Worm (Caenorhabditis elegans) whole organism, young adult: ENCODE data around the gene C39E9.12.

Experiments
- B0336.3 ChIP-seq: fragments of 200-800 bp; sonication (Bioruptor generic); IDR thresholded peaks from 2 replicates; pipeline ENCODE4 v1.3.6; 2022; ENCODE audit warnings: missing genetic modification characterization, missing compliant biosample characterization
- C06A6.2 ChIP-seq: fragments of 200-800 bp; sonication (Bioruptor generic); conservative IDR thresholded peaks from 2 replicates; pipeline ENCODE4 v1.3.6; 2022; ENCODE audit warnings: missing genetic modification characterization, missing compliant biosample characterization
- C17E4.6 ChIP-seq: fragments of 200-800 bp; sonication (Bioruptor generic); IDR thresholded peaks from 2 replicates; pipeline ENCODE4 v1.3.6; 2022; ENCODE audit warnings: missing genetic modification reagents, missing genetic modification characterization, missing compliant biosample characterization
- F10E7.11 ChIP-seq: sonication (generic microtip); optimal IDR thresholded peaks from 2 replicates; lab custom pipeline; 2017; ENCODE audit warnings: mild to moderate bottlenecking, missing genetic modification characterization, moderate library complexity, missing compliant biosample characterization
- F22D6.2 ChIP-seq: sonication (generic microtip); optimal IDR thresholded peaks from 2 replicates; lab custom pipeline; 2016; ENCODE audit warnings: mild to moderate bottlenecking, missing genetic modification characterization, missing compliant biosample characterization
- F23B12.7 ChIP-seq: sonication (generic microtip); optimal IDR thresholded peaks from 2 replicates; lab custom pipeline; 2017; ENCODE audit warnings: missing genetic modification characterization, mild to moderate bottlenecking, missing compliant biosample characterization, antibody characterized with exemption, moderate library complexity; ENCODE audit not compliant: insufficient read depth
- F39B2.1 ChIP-seq: fragments of 200-800 bp; sonication (Bioruptor generic); IDR thresholded peaks from 2 replicates; pipeline ENCODE4 v1.3.6; 2022; ENCODE audit warnings: missing genetic modification reagents, missing genetic modification characterization, missing compliant biosample characterization
- F52B5.7 ChIP-seq: sonication (generic microtip); optimal IDR thresholded peaks from 2 replicates; lab custom pipeline; 2016; ENCODE audit warnings: mild to moderate bottlenecking, missing genetic modification characterization, missing compliant biosample characterization
- K11D2.4 ChIP-seq: fragments of 200-800 bp; sonication (Bioruptor generic); IDR thresholded peaks from 2 replicates; pipeline ENCODE4 v1.3.6; 2022; ENCODE audit warnings: missing genetic modification reagents, missing genetic modification characterization, missing compliant biosample characterization
- T07F8.4 ChIP-seq: sonication (generic microtip); optimal IDR thresholded peaks from 2 replicates; lab custom pipeline; 2016; ENCODE audit warnings: mild to moderate bottlenecking, missing genetic modification characterization, moderate library complexity, missing compliant biosample characterization
- Y53F4B.3 ChIP-seq: fragments of 200-800 bp; sonication (Bioruptor generic); IDR thresholded peaks from 2 replicates; pipeline ENCODE4 v1.3.6; 2022; ENCODE audit warnings: missing genetic modification reagents, missing genetic modification characterization, missing compliant biosample characterization
- Y53G8AR.9 ChIP-seq: fragments of 200-800 bp; sonication (Bioruptor generic); conservative IDR thresholded peaks from 2 replicates; pipeline ENCODE4 v1.3.6; 2022; ENCODE audit warnings: missing genetic modification reagents, missing genetic modification characterization, missing compliant biosample characterization
- Y79H2A.3 ChIP-seq: fragments of 200-800 bp; sonication (Bioruptor generic); conservative IDR thresholded peaks from 2 replicates; pipeline ENCODE4 v1.3.6; 2022; ENCODE audit warnings: missing genetic modification reagents, missing genetic modification characterization, missing compliant biosample characterization
- ama-1 ChIP-seq, 3 experiments: fragments of 150-350 bp in 1 of 3; sonication (generic microtip) in 2 of 3; optimal IDR thresholded peaks; 2 replicates each; lab custom pipeline; 2014 to 2018; ENCODE audit warnings: missing biosample characterization in 2 of 3, missing genetic modification characterization in 2 of 3, missing genetic modification reagents in 2 of 3
- attf-3 ChIP-seq: fragments of 200-800 bp; sonication (Bioruptor generic); conservative IDR thresholded peaks from 2 replicates; pipeline ENCODE4 v1.3.6; 2022; ENCODE audit warnings: missing genetic modification reagents, missing genetic modification characterization, missing compliant biosample characterization
- cebp-1 ChIP-seq, 2 experiments: fragments of 200-800 bp in 1 of 2; sonication (Bioruptor generic) in 1 of 2; sonication (generic microtip) in 1 of 2; IDR thresholded peaks in 1 of 2; optimal IDR thresholded peaks in 1 of 2; 2 replicates each; pipeline versions ENCODE4 v1.3.6 to Lab custom; 2017 to 2022; ENCODE audit warnings: missing compliant biosample characterization in 2 of 2, missing genetic modification characterization in 2 of 2, mild to moderate bottlenecking in 1 of 2, missing genetic modification reagents in 1 of 2, moderate library complexity in 1 of 2
- cebp-2 ChIP-seq: fragments of 200-800 bp; sonication (Bioruptor generic); IDR thresholded peaks from 2 replicates; pipeline ENCODE4 v1.3.6; 2022; ENCODE audit warnings: missing genetic modification characterization, missing compliant biosample characterization
- ceh-27 ChIP-seq: fragments of 200-800 bp; sonication (Bioruptor generic); optimal IDR thresholded peaks from 2 replicates; lab custom pipeline; 2018; ENCODE audit warnings: mild to moderate bottlenecking, missing genetic modification characterization, moderate library complexity, missing compliant biosample characterization
- ceh-58 ChIP-seq: fragments of 200-800 bp; sonication (Bioruptor generic); IDR thresholded peaks from 2 replicates; pipeline ENCODE4 v1.3.6; 2022; ENCODE audit warnings: missing genetic modification characterization, missing compliant biosample characterization
- egl-44 ChIP-seq: fragments of 200-800 bp; sonication (Bioruptor generic); IDR thresholded peaks from 2 replicates; pipeline ENCODE4 v1.3.6; 2022; ENCODE audit warnings: missing genetic modification reagents, missing genetic modification characterization, missing compliant biosample characterization
- gei-17 ChIP-seq: fragments of 200-800 bp; sonication (Bioruptor generic); optimal IDR thresholded peaks from 2 replicates; lab custom pipeline; 2018; ENCODE audit warnings: mild to moderate bottlenecking, missing genetic modification characterization, missing compliant biosample characterization
- hlh-12 ChIP-seq: sonication (generic microtip); optimal IDR thresholded peaks from 2 replicates; lab custom pipeline; 2016; ENCODE audit warnings: missing genetic modification characterization, missing compliant biosample characterization
- hsf-1 ChIP-seq: fragments of 200-800 bp; sonication (Bioruptor generic); IDR thresholded peaks from 2 replicates; pipeline ENCODE4 v1.3.6; 2022; ENCODE audit warnings: missing genetic modification reagents, missing genetic modification characterization, missing compliant biosample characterization
- let-607 ChIP-seq, 2 experiments: fragments of 200-800 bp in 1 of 2; sonication (Bioruptor generic) in 1 of 2; sonication (generic microtip) in 1 of 2; optimal IDR thresholded peaks; 2 replicates each; lab custom pipeline; 2016 to 2018; ENCODE audit warnings: mild to moderate bottlenecking in 2 of 2, missing compliant biosample characterization in 2 of 2, missing genetic modification characterization in 2 of 2, moderate library complexity in 2 of 2, missing genotype in 1 of 2
- lin-26 ChIP-seq: fragments of 200-800 bp; sonication (Bioruptor generic); IDR thresholded peaks from 2 replicates; pipeline ENCODE4 v1.3.6; 2022; ENCODE audit warnings: missing genetic modification reagents, missing genetic modification characterization, missing compliant biosample characterization
- lin-35 ChIP-seq, 3 experiments: fragments of 150-350 bp in 2 of 3; sonication (generic microtip) in 1 of 3; optimal IDR thresholded peaks; 2 replicates each; lab custom pipeline; 2014 to 2018; ENCODE audit warnings: missing biosample characterization in 3 of 3, missing genetic modification characterization in 3 of 3, missing genetic modification reagents in 3 of 3
- lsl-1 ChIP-seq: fragments of 200-800 bp; sonication (Bioruptor generic); optimal IDR thresholded peaks from 2 replicates; lab custom pipeline; 2018; ENCODE audit warnings: mild to moderate bottlenecking, missing genetic modification characterization, moderate library complexity, missing compliant biosample characterization
- madf-3 ChIP-seq: fragments of 200-800 bp; sonication (Bioruptor generic); IDR thresholded peaks from 2 replicates; pipeline ENCODE4 v1.3.6; 2022; ENCODE audit warnings: missing genetic modification reagents, missing genetic modification characterization, missing compliant biosample characterization
- madf-6 ChIP-seq: fragments of 200-800 bp; sonication (Bioruptor generic); IDR thresholded peaks from 2 replicates; pipeline ENCODE4 v1.3.6; 2022; ENCODE audit warnings: missing genetic modification reagents, missing genetic modification characterization, missing compliant biosample characterization
- mcd-1 ChIP-seq: fragments of 200-800 bp; sonication (Bioruptor generic); IDR thresholded peaks from 2 replicates; pipeline ENCODE4 v1.3.6; 2022; ENCODE audit warnings: missing genetic modification reagents, missing genetic modification characterization, missing compliant biosample characterization
- nfya-1 ChIP-seq: sonication (generic microtip); optimal IDR thresholded peaks from 2 replicates; lab custom pipeline; 2017; ENCODE audit warnings: antibody characterized with exemption, missing compliant biosample characterization, missing genetic modification characterization, borderline replicate concordance; ENCODE audit not compliant: insufficient read depth
- nfyb-1 ChIP-seq: fragments of 200-800 bp; sonication (Bioruptor generic); IDR thresholded peaks from 2 replicates; pipeline ENCODE4 v1.3.6; 2022; ENCODE audit warnings: missing genetic modification reagents, missing genetic modification characterization, missing compliant biosample characterization
- nhr-90 ChIP-seq: sonication (generic microtip); optimal IDR thresholded peaks from 2 replicates; lab custom pipeline; 2016; ENCODE audit warnings: missing genotype, mild to moderate bottlenecking, missing genetic modification characterization, missing compliant biosample characterization
- pbrm-1 ChIP-seq: fragments of 200-800 bp; sonication (Bioruptor generic); IDR thresholded peaks from 2 replicates; pipeline ENCODE4 v1.3.6; 2022; ENCODE audit warnings: missing genetic modification reagents, missing genetic modification characterization, missing compliant biosample characterization
- repo-1 ChIP-seq: sonication (generic microtip); optimal IDR thresholded peaks from 2 replicates; lab custom pipeline; 2017; ENCODE audit warnings: mild to moderate bottlenecking, missing genetic modification characterization, missing compliant biosample characterization
- snpc-1.3 ChIP-seq: sonication (generic microtip); optimal IDR thresholded peaks from 2 replicates; lab custom pipeline; 2017; ENCODE audit warnings: missing genetic modification characterization, mild to moderate bottlenecking, missing compliant biosample characterization, antibody characterized with exemption, moderate library complexity, missing genotype, missing genetic modification reagents; ENCODE audit not compliant: insufficient read depth
- somi-1 ChIP-seq: fragments of 200-800 bp; sonication (Bioruptor generic); optimal IDR thresholded peaks from 2 replicates; lab custom pipeline; 2018; ENCODE audit warnings: mild to moderate bottlenecking, missing genetic modification characterization, missing compliant biosample characterization
- unc-62 ChIP-seq: fragments of 150-350 bp; optimal IDR thresholded peaks from 2 replicates; lab custom pipeline; 2014; ENCODE audit warnings: missing biosample characterization, missing genetic modification reagents, missing genetic modification characterization
- ztf-18 ChIP-seq: sonication (generic microtip); optimal IDR thresholded peaks from 2 replicates; lab custom pipeline; 2016; ENCODE audit warnings: missing genotype, mild to moderate bottlenecking, missing genetic modification characterization, missing compliant biosample characterization
- ztf-26 ChIP-seq: sonication (generic microtip); optimal IDR thresholded peaks from 2 replicates; lab custom pipeline; 2017; ENCODE audit warnings: missing genetic modification characterization, missing compliant biosample characterization
- ztf-6 ChIP-seq: fragments of 200-800 bp; sonication (Bioruptor generic); IDR thresholded peaks from 2 replicates; pipeline ENCODE4 v1.3.6; 2022; ENCODE audit warnings: missing genetic modification reagents, missing genetic modification characterization, missing compliant biosample characterization

The C39E9.12 gene

DNA sequence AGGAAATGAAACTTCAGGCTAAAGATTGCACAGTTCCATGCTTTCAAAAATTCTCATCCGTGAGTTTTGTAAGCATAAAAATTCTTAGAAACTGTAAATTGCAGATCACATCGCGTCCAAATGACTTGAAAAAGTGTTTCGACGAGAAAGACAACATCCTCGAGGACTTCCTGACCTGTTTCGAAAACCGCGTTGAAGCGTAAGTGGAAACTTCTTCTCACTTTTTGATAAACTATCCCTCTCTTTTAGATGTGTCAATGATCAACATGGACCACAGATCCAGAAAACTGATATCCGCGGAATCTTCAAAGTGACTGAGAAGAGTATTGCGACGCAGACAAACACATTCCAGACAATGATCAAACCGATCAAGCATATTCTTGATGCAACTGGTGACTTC lies 12.9 kb upstream of the C39E9.12 start:
- TF ChIP-seq repo-1 (tag; lab: Kevin White, UChicago) (peak; percentile 40), attf-3 (GFP tag; lab: Robert Waterston, UW) (no peak), madf-6 (0 out of 2 replicates have a peak, but pooled peaks have one; percentile 6), ama-1 (optimal IDR thresholded peaks at IDR 0.05; lab: Kevin White, UChicago) (peak; percentile 31), ama-1 (GFP tag; optimal IDR thresholded peaks at IDR 0.05; lab: Kevin White, UChicago) (no peak), F52B5.7 (tag; lab: Kevin White, UChicago) (no peak), nfyb-1 (GFP tag; lab: Robert Waterston, UW) (no peak), Y53G8AR.9 (no peak)

DNA sequence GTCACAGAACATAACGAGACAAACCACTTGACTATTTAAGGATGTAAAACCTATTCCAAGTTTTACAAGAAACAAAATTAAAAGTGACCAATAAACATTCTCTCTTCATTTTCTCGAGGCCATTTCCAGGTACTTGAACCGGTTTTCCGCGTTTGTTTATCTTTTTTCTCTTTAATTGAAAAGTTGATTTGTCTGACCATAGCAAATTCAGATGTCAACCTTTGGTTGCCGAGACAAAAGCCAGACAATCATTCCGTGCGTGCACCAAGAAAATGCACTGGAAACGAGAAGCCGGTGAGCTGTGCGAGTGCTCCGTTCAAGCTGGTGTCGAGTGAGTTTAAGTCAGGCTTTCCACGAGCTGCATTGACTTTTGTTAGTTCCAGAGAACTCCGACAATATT lies 11.7 kb upstream of the C39E9.12 start:
- TF ChIP-seq unc-62 (no peak), repo-1 (tag; lab: Kevin White, UChicago) (no peak), K11D2.4 (GFP tag; lab: Robert Waterston, UW) (0 out of 2 replicates have a peak, but pooled peaks have one; percentile 56), ztf-18 (no peak), mcd-1 (peak; percentile 28; the same call in 1 of the 2 replicates), F22D6.2 (tag; lab: Kevin White, UChicago) (no peak), ceh-27 (GFP tag; lab: Kevin White, UChicago) (peak; percentile 19), hsf-1 (GFP tag; lab: Robert Waterston, UW) (no peak), nhr-90 (tag; lab: Kevin White, UChicago) (no peak), nfya-1 (no peak), T07F8.4 (tag; lab: Kevin White, UChicago) (no peak), F10E7.11 (tag; lab: Kevin White, UChicago) (no peak), ztf-26 (tag; lab: Kevin White, UChicago) (peak; percentile 27), let-607 (tag; optimal IDR thresholded peaks at IDR 0.05; lab: Kevin White, UChicago) (no peak), lin-26 (GFP tag; lab: Robert Waterston, UW) (peak; percentile 60; the same call in 1 of the 2 replicates), ama-1 (optimal IDR thresholded peaks at IDR 0.05; lab: Kevin White, UChicago) (peak; percentile 81), ama-1 (GFP tag; optimal IDR thresholded peaks at IDR 0.05; lab: Kevin White, UChicago) (no peak), C17E4.6 (GFP tag; lab: Robert Waterston, UW) (no peak)

DNA sequence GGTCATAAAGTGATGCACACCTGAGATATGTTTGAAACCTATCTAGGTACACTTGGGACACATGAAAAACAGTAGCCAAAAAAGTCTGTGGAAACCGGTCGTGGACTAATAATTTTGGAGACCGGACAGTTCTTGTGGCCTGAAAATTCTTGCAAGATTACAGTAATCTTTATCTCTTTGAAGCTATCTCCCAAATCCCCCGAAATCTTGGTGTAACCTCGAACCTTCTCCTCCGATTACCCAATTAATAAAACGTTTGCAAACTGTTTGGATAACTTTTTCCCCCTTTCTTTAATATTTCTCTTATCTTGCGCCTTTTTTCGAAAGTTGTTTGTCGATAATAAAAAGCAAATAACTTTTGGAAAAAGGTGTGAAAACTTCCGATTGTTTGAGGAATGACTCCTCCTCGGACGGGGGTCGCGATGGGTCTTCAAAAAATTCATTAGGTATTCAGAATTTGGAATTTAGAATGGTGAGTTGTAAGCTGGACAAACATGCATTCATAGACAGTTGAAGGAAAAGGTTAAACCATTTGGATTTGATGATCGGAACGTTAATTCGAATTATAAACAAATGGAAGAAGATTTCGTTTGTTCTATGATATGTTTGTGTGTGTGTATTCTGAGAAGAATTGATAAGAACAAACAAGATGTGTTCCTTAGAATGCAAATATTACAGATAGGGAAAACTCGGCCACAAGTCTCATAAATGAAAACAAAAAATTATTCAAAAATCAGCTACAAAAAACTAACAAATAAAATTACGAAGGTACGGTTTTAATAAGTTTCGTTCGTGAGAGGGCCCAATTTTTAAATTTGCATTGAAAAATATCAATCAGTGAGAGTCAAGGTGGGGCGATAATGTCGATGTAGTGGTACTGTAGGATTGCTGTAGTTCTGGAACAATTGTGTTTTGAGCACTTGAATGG lies 10.7 kb upstream of the C39E9.12 start:
- TF ChIP-seq ceh-58 (GFP tag; lab: Robert Waterston, UW) (no peak), F39B2.1 (peak; percentile 36; the same call in 1 of the 2 replicates), C06A6.2 (no peak), madf-3 (0 out of 2 replicates have a peak, but pooled peaks have one; percentile 3), cebp-1 (GFP tag; IDR thresholded peaks at IDR 0.05; lab: Robert Waterston, UW) (no peak), cebp-1 (tag; optimal IDR thresholded peaks at IDR 0.05; lab: Kevin White, UChicago) (peak; percentile 25), gei-17 (GFP tag; lab: Kevin White, UChicago) (no peak), pbrm-1 (GFP tag; lab: Robert Waterston, UW) (no peak), snpc-1.3 (tag; lab: Kevin White, UChicago) (no peak), egl-44 (GFP tag; lab: Robert Waterston, UW) (no peak), Y79H2A.3 (GFP tag; lab: Robert Waterston, UW) (no peak), ztf-6 (GFP tag; lab: Robert Waterston, UW) (no peak), somi-1 (GFP tag; lab: Kevin White, UChicago) (peak; percentile 59), mcd-1 (0 out of 2 replicates have a peak, but pooled peaks have one; percentile 20), B0336.3 (GFP tag; lab: Robert Waterston, UW) (0 out of 2 replicates have a peak, but pooled peaks have one; percentile 20), lsl-1 (GFP tag; lab: Kevin White, UChicago) (no peak), Y53F4B.3 (GFP tag; lab: Robert Waterston, UW) (no peak), hlh-12 (tag; lab: Kevin White, UChicago) (no peak), lin-35 (GFP tag; optimal IDR thresholded peaks at IDR 0.05; lab: Kevin White, UChicago) (peak in 1 of 3 experiments; percentile 50), ztf-26 (tag; lab: Kevin White, UChicago) (no peak), F23B12.7 (no peak), cebp-2 (GFP tag; lab: Robert Waterston, UW) (peak; percentile 6; the same call in 1 of the 2 replicates), ztf-18 (no peak)
